Fruit fly (Drosophila melanogaster) whole organism, embryonic: ENCODE measurements around the gene HHEX.

Source experiments
- Aef1 ChIP-seq: fragments of 200-800 bp; sonication (Bioruptor generic); IDR thresholded peaks from 3 replicates; pipeline ENCODE4 v1.3.6; 2022; ENCODE audit warnings: missing biosample characterization, missing genetic modification characterization
- Atf6 ChIP-seq: fragments of 200-800 bp; sonication (Bioruptor generic); IDR thresholded peaks from 2 replicates; pipeline ENCODE4 v1.3.6; 2022; ENCODE audit warnings: missing biosample characterization, missing genetic modification characterization
- CG12219 ChIP-seq: fragments of 200-800 bp; sonication (Bioruptor generic); optimal IDR thresholded peaks from 3 replicates; lab custom pipeline; 2018; ENCODE audit warnings: missing biosample characterization, mild to moderate bottlenecking, missing genetic modification characterization
- CG2712 ChIP-seq: fragments of 200-800 bp; optimal IDR thresholded peaks from 3 replicates; lab custom pipeline; 2019; ENCODE audit warnings: missing biosample characterization, mild to moderate bottlenecking, missing genetic modification characterization, moderate library complexity
- CG31224 ChIP-seq: fragments of 200-800 bp; sonication (Bioruptor generic); IDR thresholded peaks from 2 replicates; pipeline ENCODE4 v1.3.6; 2022; ENCODE audit warnings: missing biosample characterization, missing genetic modification characterization
- CG3163 ChIP-seq: fragments of 200-800 bp; sonication (Bioruptor generic); optimal IDR thresholded peaks from 3 replicates; lab custom pipeline; 2016; ENCODE audit warnings: missing biosample characterization, missing genetic modification characterization
- CG34224 ChIP-seq: fragments of 200-800 bp; sonication (Bioruptor generic); IDR thresholded peaks from 3 replicates; pipeline ENCODE4 v1.3.6; 2022; ENCODE audit warnings: missing biosample characterization, missing genetic modification characterization; ENCODE audit not compliant: partially characterized antibody
- CG34422 ChIP-seq: fragments of 200-800 bp; sonication (Bioruptor generic); IDR thresholded peaks from 3 replicates; pipeline ENCODE4 v1.3.6; 2022; ENCODE audit warnings: missing biosample characterization, missing genetic modification characterization
- CG4328 ChIP-seq: fragments of 200-800 bp; sonication (Bioruptor generic); optimal IDR thresholded peaks from 3 replicates; lab custom pipeline; 2017; ENCODE audit warnings: missing biosample characterization, missing genetic modification reagents, missing genetic modification characterization
- CG4424 ChIP-seq: fragments of 200-800 bp; sonication (Bioruptor generic); optimal IDR thresholded peaks from 3 replicates; lab custom pipeline; 2016; ENCODE audit warnings: missing biosample characterization, missing genetic modification characterization
- CG6175 ChIP-seq: fragments of 200-800 bp; sonication (Bioruptor generic); IDR thresholded peaks from 3 replicates; pipeline ENCODE4 v1.3.6; 2022; ENCODE audit warnings: missing biosample characterization, missing genetic modification characterization
- CG6654 ChIP-seq: fragments of 200-800 bp; sonication (Bioruptor generic); optimal IDR thresholded peaks from 2 replicates; lab custom pipeline; 2017; ENCODE audit warnings: missing biosample characterization, mild to moderate bottlenecking, missing genetic modification characterization
- CG6791 ChIP-seq: fragments of 200-800 bp; sonication (Bioruptor generic); IDR thresholded peaks from 3 replicates; pipeline ENCODE4 v1.3.6; 2022; ENCODE audit warnings: missing biosample characterization, missing genetic modification characterization; ENCODE audit not compliant: partially characterized antibody
- CG8478 ChIP-seq: fragments of >200 bp; optimal IDR thresholded peaks from 2 replicates; lab custom pipeline; 2018
- CG9817 ChIP-seq: fragments of 200-800 bp; sonication (Bioruptor generic); optimal IDR thresholded peaks from 2 replicates; lab custom pipeline; 2018; ENCODE audit warnings: missing biosample characterization, mild to moderate bottlenecking, missing genetic modification characterization, moderate library complexity
- CoRest ChIP-seq: fragments of 200-800 bp; sonication (Bioruptor generic); optimal IDR thresholded peaks from 3 replicates; lab custom pipeline; 2018; ENCODE audit warnings: missing biosample characterization, mild to moderate bottlenecking, missing genetic modification characterization, moderate library complexity
- D ChIP-seq, 2 experiments: fragments of 200-800 bp in 1 of 2; fragments of >200 bp in 1 of 2; sonication (Bioruptor generic) in 1 of 2; optimal IDR thresholded peaks; 2 replicates in 1 of 2; 3 replicates in 1 of 2; lab custom pipeline; 2017; ENCODE audit warnings: mild to moderate bottlenecking in 1 of 2, missing biosample characterization in 1 of 2, missing genetic modification characterization in 1 of 2, missing genetic modification reagents in 1 of 2
- HLH4C ChIP-seq: fragments of 200-800 bp; sonication (Bioruptor generic); IDR thresholded peaks from 3 replicates; pipeline ENCODE4 v1.3.6; 2022; ENCODE audit warnings: missing biosample characterization, missing genetic modification characterization; ENCODE audit not compliant: partially characterized antibody
- HLH54F ChIP-seq: fragments of 200-800 bp; sonication (Bioruptor generic); optimal IDR thresholded peaks from 3 replicates; lab custom pipeline; 2016; ENCODE audit warnings: missing biosample characterization, missing genetic modification characterization
- Kr ChIP-seq: fragments of 200-800 bp; sonication (Bioruptor generic); optimal IDR thresholded peaks from 2 replicates; lab custom pipeline; 2017; ENCODE audit warnings: missing biosample characterization, mild to moderate bottlenecking, missing genetic modification characterization
- Opbp ChIP-seq: fragments of 200-800 bp; sonication (Bioruptor generic); IDR thresholded peaks from 3 replicates; pipeline ENCODE4 v1.3.6; 2022; ENCODE audit warnings: missing biosample characterization, missing genetic modification characterization; ENCODE audit not compliant: partially characterized antibody
- Side ChIP-seq: fragments of 200-800 bp; sonication (Bioruptor generic); optimal IDR thresholded peaks from 2 replicates; lab custom pipeline; 2016; ENCODE audit warnings: missing biosample characterization, missing genetic modification characterization
- Sry-β ChIP-seq: fragments of 200-800 bp; sonication (Bioruptor generic); optimal IDR thresholded peaks from 2 replicates; lab custom pipeline; 2018; ENCODE audit warnings: missing biosample characterization, mild to moderate bottlenecking, missing genetic modification characterization, moderate library complexity
- Xrp1 ChIP-seq: fragments of 200-800 bp; sonication (Bioruptor generic); IDR thresholded peaks from 2 replicates; pipeline ENCODE4 v1.3.6; 2022; ENCODE audit warnings: missing biosample characterization, missing genetic modification characterization
- ap ChIP-seq: fragments of 200-800 bp; sonication (Bioruptor generic); IDR thresholded peaks from 2 replicates; pipeline ENCODE4 v1.3.6; 2022; ENCODE audit warnings: missing biosample characterization, missing genetic modification characterization
- ash1 ChIP-seq: fragments of 200-800 bp; sonication (Bioruptor generic); optimal IDR thresholded peaks from 2 replicates; lab custom pipeline; 2018; ENCODE audit warnings: missing biosample characterization, mild to moderate bottlenecking, missing genetic modification characterization
- bcd ChIP-seq: fragments of 200-800 bp; sonication (Bioruptor generic); optimal IDR thresholded peaks from 2 replicates; lab custom pipeline; 2017; ENCODE audit warnings: missing biosample characterization, mild to moderate bottlenecking, missing genetic modification characterization
- chinmo ChIP-seq: fragments of 200-800 bp; sonication (Bioruptor generic); IDR thresholded peaks from 4 replicates; pipeline ENCODE4 v1.3.6; 2022; ENCODE audit warnings: missing biosample characterization, missing genetic modification characterization; ENCODE audit not compliant: partially characterized antibody
- corto ChIP-seq: fragments of 200-800 bp; sonication (Bioruptor generic); optimal IDR thresholded peaks from 2 replicates; lab custom pipeline; 2016; ENCODE audit warnings: missing biosample characterization, mild to moderate bottlenecking, missing genetic modification characterization, moderate library complexity
- dan ChIP-seq: fragments of 200-800 bp; sonication (Bioruptor generic); IDR thresholded peaks from 2 replicates; pipeline ENCODE4 v1.3.6; 2022; ENCODE audit warnings: missing biosample characterization, missing genetic modification characterization
- dmrt99B ChIP-seq: fragments of 200-800 bp; sonication (Bioruptor generic); optimal IDR thresholded peaks from 2 replicates; lab custom pipeline; 2018; ENCODE audit warnings: missing biosample characterization, mild to moderate bottlenecking, missing genetic modification characterization, moderate library complexity
- dysf ChIP-seq: fragments of 200-800 bp; sonication (Bioruptor generic); IDR thresholded peaks from 3 replicates; pipeline ENCODE4 v1.3.6; 2022; ENCODE audit warnings: missing biosample characterization, missing genetic modification characterization
- esg ChIP-seq: fragments of 200-800 bp; sonication (Bioruptor generic); conservative IDR thresholded peaks from 2 replicates; pipeline ENCODE4 v1.3.6; 2022; ENCODE audit warnings: missing biosample characterization, missing genetic modification characterization
- exex ChIP-seq: fragments of 200-800 bp; sonication (Bioruptor generic); optimal IDR thresholded peaks from 4 replicates; lab custom pipeline; 2018; ENCODE audit warnings: missing biosample characterization, mild to moderate bottlenecking, missing genetic modification characterization, moderate library complexity
- gcm ChIP-seq: fragments of 200-800 bp; sonication (Bioruptor generic); optimal IDR thresholded peaks from 2 replicates; lab custom pipeline; 2019; ENCODE audit warnings: missing biosample characterization, mild to moderate bottlenecking, missing genetic modification characterization, moderate library complexity
- gem ChIP-seq: fragments of 200-800 bp; sonication (Bioruptor generic); optimal IDR thresholded peaks from 2 replicates; lab custom pipeline; 2019; ENCODE audit warnings: missing biosample characterization, mild to moderate bottlenecking, missing genetic modification characterization, moderate library complexity
- ind ChIP-seq: fragments of 200-800 bp; sonication (Bioruptor generic); optimal IDR thresholded peaks from 3 replicates; lab custom pipeline; 2016; ENCODE audit warnings: missing biosample characterization, missing genetic modification characterization
- mirr ChIP-seq: fragments of 200-800 bp; sonication (Bioruptor generic); optimal IDR thresholded peaks from 3 replicates; lab custom pipeline; 2018; ENCODE audit warnings: missing biosample characterization, mild to moderate bottlenecking, missing genetic modification characterization
- nau ChIP-seq: fragments of 200-800 bp; sonication (Bioruptor generic); optimal IDR thresholded peaks from 3 replicates; lab custom pipeline; 2017; ENCODE audit warnings: missing biosample characterization, mild to moderate bottlenecking, missing genetic modification characterization, missing genetic modification reagents
- nerfin-1 ChIP-seq: fragments of 200-800 bp; sonication (Bioruptor generic); optimal IDR thresholded peaks from 3 replicates; lab custom pipeline; 2019; ENCODE audit warnings: missing biosample characterization, mild to moderate bottlenecking, missing genetic modification characterization, moderate library complexity
- onecut ChIP-seq: fragments of 200-800 bp; sonication (Bioruptor generic); IDR thresholded peaks from 2 replicates; pipeline ENCODE4 v1.3.6; 2022; ENCODE audit warnings: missing biosample characterization, missing genetic modification characterization
- phol ChIP-seq: fragments of 200-800 bp; sonication (Bioruptor generic); optimal IDR thresholded peaks from 3 replicates; lab custom pipeline; 2018; ENCODE audit warnings: missing biosample characterization, mild to moderate bottlenecking, missing genetic modification characterization, moderate library complexity
- shn ChIP-seq: fragments of 200-800 bp; sonication (Bioruptor generic); optimal IDR thresholded peaks from 3 replicates; lab custom pipeline; 2016; ENCODE audit warnings: missing biosample characterization, missing genetic modification characterization
- sqz ChIP-seq: fragments of 200-800 bp; sonication (Bioruptor generic); optimal IDR thresholded peaks from 3 replicates; lab custom pipeline; 2018; ENCODE audit warnings: missing biosample characterization, mild to moderate bottlenecking, missing genetic modification characterization
- sr ChIP-seq: fragments of 200-800 bp; sonication (Bioruptor generic); IDR thresholded peaks from 3 replicates; pipeline ENCODE4 v1.3.6; 2022; ENCODE audit warnings: missing biosample characterization, missing genetic modification characterization
- sug ChIP-seq: fragments of 200-800 bp; optimal IDR thresholded peaks from 2 replicates; lab custom pipeline; 2019; ENCODE audit warnings: missing biosample characterization, mild to moderate bottlenecking, missing genetic modification characterization, moderate library complexity
- ttk ChIP-seq: fragments of 200-800 bp; sonication (Bioruptor generic); IDR thresholded peaks from 2 replicates; pipeline ENCODE4 v2.1.2; 2022; ENCODE audit warnings: missing biosample characterization, missing genetic modification characterization

HHEX gene

dm6 chr3R:21111964-21112740 lies 31.4 kb upstream of the HHEX start (continued):
- TF ChIP-seq HLH4C: 0 out of 3 replicates have a peak, but pooled peaks have one; percentile 23
- peak; percentile 26 for TF ChIP-seq shn
- no peak for TF ChIP-seq CG8478 (lab: Kevin White, UChicago)
- peak; percentile 72 for TF ChIP-seq CG3163 (GFP tag; lab: Kevin White, UChicago)
- peak; percentile 16 for TF ChIP-seq nau (GFP tag; lab: Kevin White, UChicago)
- TF ChIP-seq Opbp (GFP tag; lab: Robert Waterston, UW): no peak
- TF ChIP-seq gcm: peak; percentile 55
- 0 out of 2 replicates have a peak, but pooled peaks have one; percentile 15 for TF ChIP-seq Atf6 (GFP tag; lab: Robert Waterston, UW)
- peak; percentile 69 for TF ChIP-seq gem
- no peak for TF ChIP-seq ash1
- no peak for TF ChIP-seq D (optimal IDR thresholded peaks at IDR 0.05; lab: Kevin White, UChicago)
- peak; percentile 5 for TF ChIP-seq D (GFP tag; optimal IDR thresholded peaks at IDR 0.05; lab: Kevin White, UChicago)
- TF ChIP-seq esg (GFP tag; lab: Robert Waterston, UW): 0 out of 2 replicates have a peak, but pooled peaks have one; percentile 5
- peak; percentile 15 for TF ChIP-seq CG9817 (tag; lab: Kevin White, UChicago)
- no peak; the same call in 1 of the 2 replicates for TF ChIP-seq onecut (GFP tag; lab: Robert Waterston, UW)
- peak; percentile 19 for TF ChIP-seq bcd (GFP tag; lab: Kevin White, UChicago)
- peak; percentile 60; the same call in 2 of the 3 replicates for TF ChIP-seq dysf (GFP tag; lab: Robert Waterston, UW)
- TF ChIP-seq CG6175 (GFP tag; lab: Robert Waterston, UW): no peak
- peak; percentile 2 for TF ChIP-seq CG4328 (GFP tag; lab: Kevin White, UChicago)
- peak; percentile 36 for TF ChIP-seq ind (GFP tag; lab: Kevin White, UChicago)
- TF ChIP-seq CG6654 (GFP tag; lab: Kevin White, UChicago): no peak
- TF ChIP-seq sqz (GFP tag; lab: Kevin White, UChicago): peak; percentile 56
- TF ChIP-seq sr (GFP tag; lab: Robert Waterston, UW): no peak
- 0 out of 3 replicates have a peak, but pooled peaks have one; percentile 10 for TF ChIP-seq CG6791 (GFP tag; lab: Robert Waterston, UW)
- peak; percentile 68 for TF ChIP-seq dmrt99B
- TF ChIP-seq CG12219 (GFP tag; lab: Kevin White, UChicago): peak; percentile 58
- TF ChIP-seq Kr (GFP tag; lab: Kevin White, UChicago): no peak
- peak; percentile 18 for TF ChIP-seq mirr
- peak; percentile 64 for TF ChIP-seq nerfin-1 (tag; lab: Kevin White, UChicago)
- peak; percentile 24 for TF ChIP-seq CG2712
- TF ChIP-seq Sry-β (GFP tag; lab: Kevin White, UChicago): no peak
- TF ChIP-seq ap (GFP tag; lab: Robert Waterston, UW): 0 out of 2 replicates have a peak, but pooled peaks have one; percentile 22
- TF ChIP-seq Xrp1 (GFP tag; lab: Robert Waterston, UW): peak; percentile 7
- peak; percentile 27 for TF ChIP-seq CoRest (tag; lab: Kevin White, UChicago)
- 0 out of 3 replicates have a peak, but pooled peaks have one; percentile 7 for TF ChIP-seq CG34422 (GFP tag; lab: Robert Waterston, UW)
- 0 out of 4 replicates have a peak, but pooled peaks have one; percentile 12 for TF ChIP-seq chinmo (GFP tag; lab: Robert Waterston, UW)
- TF ChIP-seq CG4424 (GFP tag; lab: Kevin White, UChicago): peak; percentile 39
- TF ChIP-seq CG31224 (GFP tag; lab: Robert Waterston, UW): peak; percentile 36; the same call in 1 of the 2 replicates
- TF ChIP-seq CG34224 (GFP tag; lab: Robert Waterston, UW): no peak
- no peak for TF ChIP-seq dan (GFP tag; lab: Robert Waterston, UW)
- TF ChIP-seq corto (GFP tag; lab: Kevin White, UChicago): peak; percentile 71
- peak; percentile 42 for TF ChIP-seq phol (tag; lab: Kevin White, UChicago)
- no peak for TF ChIP-seq Aef1 (GFP tag; lab: Robert Waterston, UW)
- TF ChIP-seq exex (tag; lab: Kevin White, UChicago): peak; percentile 35
- TF ChIP-seq sug (tag; lab: Kevin White, UChicago): peak; percentile 14
- 0 out of 2 replicates have a peak, but pooled peaks have one; percentile 10 for TF ChIP-seq ttk (GFP tag; lab: Robert Waterston, UW)
- TF ChIP-seq Side (GFP tag; lab: Kevin White, UChicago): no peak
- no peak for TF ChIP-seq HLH54F
